Worm (Caenorhabditis elegans) whole organism, mixed stage, embryonic: Measurements from ENCODE around the gene D2096.13.

Experiments used
- M03D4.4 ChIP-seq: sonication (generic microtip); optimal IDR thresholded peaks from 2 replicates; lab custom pipeline; 2017; ENCODE audit warnings: mild to moderate bottlenecking, missing genetic modification characterization, missing compliant biosample characterization
- bed-3 ChIP-seq: fragments of 200-800 bp; sonication (Bioruptor generic); optimal IDR thresholded peaks from 3 replicates; lab custom pipeline; 2018; ENCODE audit warnings: mild to moderate bottlenecking, missing genetic modification characterization, moderate library complexity, missing compliant biosample characterization
- blmp-1 ChIP-seq: fragments of 150-350 bp; optimal IDR thresholded peaks from 2 replicates; lab custom pipeline; 2014; ENCODE audit warnings: missing biosample characterization, missing genetic modification characterization
- ceh-39 ChIP-seq: fragments of 150-350 bp; optimal IDR thresholded peaks from 2 replicates; lab custom pipeline; 2014; ENCODE audit warnings: missing biosample characterization, missing genetic modification characterization
- ceh-43 ChIP-seq: fragments of 200-800 bp; sonication (Bioruptor generic); optimal IDR thresholded peaks from 2 replicates; lab custom pipeline; 2018; ENCODE audit warnings: mild to moderate bottlenecking, missing genetic modification characterization, moderate library complexity, missing compliant biosample characterization
- ceh-83 ChIP-seq: fragments of 200-800 bp; sonication (Bioruptor generic); optimal IDR thresholded peaks from 2 replicates; lab custom pipeline; 2018; ENCODE audit warnings: mild to moderate bottlenecking, missing genetic modification characterization, missing compliant biosample characterization
- ces-1 ChIP-seq: fragments of 150-350 bp; optimal IDR thresholded peaks from 2 replicates; lab custom pipeline; 2014; ENCODE audit warnings: missing biosample characterization, missing genetic modification reagents, missing genetic modification characterization
- cnd-1 ChIP-seq: fragments of 200-800 bp; sonication (Bioruptor generic); optimal IDR thresholded peaks from 2 replicates; lab custom pipeline; 2018; ENCODE audit warnings: mild to moderate bottlenecking, missing genetic modification characterization, missing compliant biosample characterization
- elt-1 ChIP-seq: sonication (generic microtip); optimal IDR thresholded peaks from 2 replicates; lab custom pipeline; 2017; ENCODE audit warnings: missing genetic modification characterization, mild to moderate bottlenecking, missing compliant biosample characterization, antibody characterized with exemption, moderate library complexity, borderline replicate concordance; ENCODE audit not compliant: insufficient read depth
- elt-3 ChIP-seq: fragments of 150-350 bp; optimal IDR thresholded peaks from 2 replicates; lab custom pipeline; 2014; ENCODE audit warnings: missing biosample characterization, missing genetic modification characterization
- flh-1 ChIP-seq: fragments of 200-800 bp; sonication (Bioruptor generic); optimal IDR thresholded peaks from 2 replicates; lab custom pipeline; 2018; ENCODE audit warnings: mild to moderate bottlenecking, missing genetic modification characterization, moderate library complexity, missing compliant biosample characterization
- ham-2 ChIP-seq: fragments of 200-800 bp; sonication (Bioruptor generic); optimal IDR thresholded peaks from 2 replicates; lab custom pipeline; 2018; ENCODE audit warnings: mild to moderate bottlenecking, missing genetic modification characterization, missing compliant biosample characterization
- hlh-1 ChIP-seq: fragments of 150-350 bp; optimal IDR thresholded peaks from 2 replicates; lab custom pipeline; 2014; ENCODE audit warnings: missing biosample characterization, missing genetic modification reagents, missing genetic modification characterization
- lin-13 ChIP-seq: fragments of 150-350 bp; optimal IDR thresholded peaks from 2 replicates; lab custom pipeline; 2014; ENCODE audit warnings: missing biosample characterization, missing genetic modification characterization
- lin-32 ChIP-seq: fragments of 200-800 bp; sonication (Bioruptor generic); optimal IDR thresholded peaks from 2 replicates; lab custom pipeline; 2018; ENCODE audit warnings: mild to moderate bottlenecking, missing genetic modification characterization, missing compliant biosample characterization
- lsy-2 ChIP-seq: fragments of 150-350 bp; optimal IDR thresholded peaks from 2 replicates; lab custom pipeline; 2014; ENCODE audit warnings: missing biosample characterization, missing genetic modification characterization
- mab-5 ChIP-seq: fragments of 150-350 bp; optimal IDR thresholded peaks from 2 replicates; lab custom pipeline; 2014; ENCODE audit warnings: missing biosample characterization, missing genetic modification characterization
- mep-1 ChIP-seq: fragments of 150-350 bp; optimal IDR thresholded peaks from 2 replicates; lab custom pipeline; 2017; ENCODE audit warnings: missing biosample characterization, missing genetic modification reagents, missing genetic modification characterization, inconsistent platforms
- mls-2 ChIP-seq: sonication (generic microtip); optimal IDR thresholded peaks from 2 replicates; lab custom pipeline; 2016; ENCODE audit warnings: mild to moderate bottlenecking, missing genetic modification characterization, moderate library complexity, missing compliant biosample characterization
- nhr-12 ChIP-seq: fragments of 150-350 bp; optimal IDR thresholded peaks from 2 replicates; lab custom pipeline; 2014; ENCODE audit warnings: missing biosample characterization, missing genetic modification characterization
- nhr-2 ChIP-seq: fragments of 150-350 bp; optimal IDR thresholded peaks from 2 replicates; lab custom pipeline; 2014; ENCODE audit warnings: missing biosample characterization, missing genetic modification characterization
- nhr-237 ChIP-seq: fragments of 150-350 bp; optimal IDR thresholded peaks from 2 replicates; lab custom pipeline; 2014; ENCODE audit warnings: missing biosample characterization, missing genetic modification characterization
- nhr-28 ChIP-seq: fragments of 150-350 bp; optimal IDR thresholded peaks from 2 replicates; lab custom pipeline; 2014; ENCODE audit warnings: missing biosample characterization, missing genetic modification characterization
- nhr-76 ChIP-seq: sonication (generic microtip); optimal IDR thresholded peaks from 2 replicates; lab custom pipeline; 2017; ENCODE audit warnings: missing biosample characterization, missing genetic modification characterization
- pha-4 ChIP-seq: fragments of 150-350 bp; optimal IDR thresholded peaks from 2 replicates; lab custom pipeline; 2018; ENCODE audit warnings: missing biosample characterization, missing genetic modification reagents, missing genetic modification characterization
- sem-2 ChIP-seq: fragments of 200-800 bp; sonication (Bioruptor generic); optimal IDR thresholded peaks from 2 replicates; lab custom pipeline; 2018; ENCODE audit warnings: mild to moderate bottlenecking, missing genetic modification characterization, missing compliant biosample characterization
- snpc-4 ChIP-seq: fragments of 150-350 bp; optimal IDR thresholded peaks from 2 replicates; lab custom pipeline; 2014; ENCODE audit warnings: missing biosample characterization, missing genetic modification characterization
- sptf-1 ChIP-seq: sonication (generic microtip); optimal IDR thresholded peaks from 2 replicates; lab custom pipeline; 2017; ENCODE audit warnings: mild to moderate bottlenecking, missing genetic modification characterization, moderate library complexity, missing compliant biosample characterization
- tbx-8 ChIP-seq: fragments of 200-800 bp; sonication (Bioruptor generic); optimal IDR thresholded peaks from 2 replicates; lab custom pipeline; 2018; ENCODE audit warnings: mild to moderate bottlenecking, missing genetic modification characterization, moderate library complexity, missing compliant biosample characterization
- unc-120 ChIP-seq: sonication (generic microtip); optimal IDR thresholded peaks from 2 replicates; lab custom pipeline; 2017; ENCODE audit warnings: missing genetic modification characterization, missing compliant biosample characterization; ENCODE audit not compliant: poor library complexity, severe bottlenecking
- unc-39 ChIP-seq: fragments of 150-350 bp; optimal IDR thresholded peaks from 2 replicates; lab custom pipeline; 2014; ENCODE audit warnings: missing biosample characterization, missing genetic modification characterization
- unc-62 ChIP-seq: fragments of 150-350 bp; optimal IDR thresholded peaks from 2 replicates; lab custom pipeline; 2014; ENCODE audit warnings: missing biosample characterization, missing genetic modification reagents, missing genetic modification characterization
- zip-8 ChIP-seq: fragments of 150-350 bp; optimal IDR thresholded peaks from 2 replicates; lab custom pipeline; 2014; ENCODE audit warnings: missing biosample characterization, missing genetic modification characterization

D2096.13 gene

DNA sequence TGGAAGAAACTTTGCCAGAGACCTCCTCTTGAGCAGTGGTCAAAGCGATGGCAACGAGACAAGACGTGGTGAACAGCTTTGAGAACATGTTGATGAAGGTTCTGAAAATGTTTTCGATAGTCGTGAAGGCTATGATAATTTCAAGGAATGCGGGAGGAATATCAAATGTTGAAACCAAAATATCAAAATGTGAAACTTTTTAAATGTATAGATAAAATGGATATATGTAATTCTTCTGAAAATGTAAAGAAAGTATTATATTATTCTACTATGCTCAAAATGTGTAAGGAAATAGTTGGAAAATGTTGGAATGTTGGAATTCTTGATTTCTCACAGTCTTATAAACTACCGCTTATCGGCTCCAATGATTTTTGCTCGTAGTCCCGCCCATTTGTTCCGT, 10.7 kb upstream of the D2096.13 start, which contains the start of gene D2096.6:
TSS of gene D2096.6 (minus strand) at position 101 of the 400 bp plus-strand sequence.
- no peak for TF ChIP-seq mep-1 (tag; lab: Kevin White, UChicago)
- no peak for TF ChIP-seq unc-120 (tag; lab: Kevin White, UChicago)
- TF ChIP-seq cnd-1 (tag; lab: Kevin White, UChicago): no peak
- TF ChIP-seq tbx-8 (GFP tag; lab: Kevin White, UChicago): no peak
- TF ChIP-seq elt-1 (tag; lab: Kevin White, UChicago): no peak
- TF ChIP-seq nhr-76 (tag; lab: Kevin White, UChicago): no peak
- no peak for TF ChIP-seq snpc-4 (tag; lab: Kevin White, UChicago)
- TF ChIP-seq blmp-1 (tag; lab: Kevin White, UChicago): no peak
- TF ChIP-seq nhr-28 (tag; lab: Kevin White, UChicago): no peak
- TF ChIP-seq ces-1: no peak
- TF ChIP-seq lin-32 (GFP tag; lab: Kevin White, UChicago): no peak
- no peak for TF ChIP-seq mls-2 (tag; lab: Kevin White, UChicago)
- TF ChIP-seq ceh-39 (tag; lab: Kevin White, UChicago): no peak
- TF ChIP-seq nhr-2: no peak
- TF ChIP-seq ham-2 (GFP tag; lab: Kevin White, UChicago): no peak
- TF ChIP-seq ceh-83 (GFP tag; lab: Kevin White, UChicago): no peak
- TF ChIP-seq unc-62: no peak
- no peak for TF ChIP-seq ceh-43 (GFP tag; lab: Kevin White, UChicago)
- no peak for TF ChIP-seq flh-1
- TF ChIP-seq M03D4.4 (tag; lab: Kevin White, UChicago): no peak
- TF ChIP-seq, all 35 proteins: peak for 0

DNA sequence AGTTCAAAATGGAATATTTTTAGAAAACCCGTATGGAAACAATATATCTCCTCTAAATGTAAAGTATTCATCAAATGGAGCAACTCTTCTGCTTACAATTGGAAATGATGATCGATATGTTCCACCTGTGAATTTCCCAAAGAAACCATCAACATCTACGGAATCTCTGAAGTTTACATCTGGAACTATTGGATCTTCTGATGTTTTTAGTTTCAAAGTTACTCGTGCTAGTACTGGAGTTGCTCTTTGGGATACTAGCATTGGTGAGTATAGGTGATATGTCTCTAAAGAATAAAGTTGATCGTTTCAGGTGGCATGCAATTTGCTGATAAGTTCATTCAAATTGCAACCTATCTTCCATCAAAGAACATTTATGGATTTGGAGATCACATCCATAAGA, 9.5 kb upstream of the D2096.13 start:
- TF ChIP-seq mls-2 (tag; lab: Kevin White, UChicago) (no peak), hlh-1 (tag; lab: Kevin White, UChicago) (no peak), elt-1 (tag; lab: Kevin White, UChicago) (no peak), nhr-76 (tag; lab: Kevin White, UChicago) (no peak), mep-1 (tag; lab: Kevin White, UChicago) (no peak), unc-120 (tag; lab: Kevin White, UChicago) (no peak), flh-1 (no peak), unc-39 (no peak), mab-5 (no peak)

DNA sequence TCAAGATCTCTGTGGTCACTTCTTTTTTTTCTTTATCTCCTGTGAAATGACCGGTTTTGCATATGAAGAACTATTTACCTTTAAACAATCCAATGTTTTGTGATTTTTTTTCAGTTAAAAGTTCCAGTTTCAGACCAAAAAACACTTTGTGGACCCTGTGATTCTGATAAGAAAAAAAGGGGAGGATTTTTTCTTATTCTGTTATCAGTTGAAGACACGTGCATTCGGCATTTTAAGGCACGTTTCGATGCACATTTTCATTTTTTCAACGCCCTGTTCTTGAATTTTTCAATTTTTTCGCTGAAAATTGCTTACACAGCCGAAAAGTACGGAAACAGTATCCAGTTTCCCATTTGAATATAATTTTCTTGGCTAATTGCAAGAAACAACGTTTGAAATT, 7.9 kb upstream of the D2096.13 start, which contains the start of gene aagr-1:
TSS of gene aagr-1 (plus strand) at position 227 of the 400 bp plus-strand sequence.
- TF ChIP-seq M03D4.4 (tag; lab: Kevin White, UChicago) (no peak), unc-62 (no peak), mep-1 (tag; lab: Kevin White, UChicago) (no peak), unc-120 (tag; lab: Kevin White, UChicago) (no peak), zip-8 (no peak), nhr-28 (tag; lab: Kevin White, UChicago) (no peak), elt-3 (tag; lab: Kevin White, UChicago) (no peak), ham-2 (GFP tag; lab: Kevin White, UChicago) (no peak), sem-2 (GFP tag; lab: Kevin White, UChicago) (no peak), nhr-237 (tag; lab: Kevin White, UChicago) (no peak), lin-32 (GFP tag; lab: Kevin White, UChicago) (no peak), lsy-2 (tag; lab: Kevin White, UChicago) (no peak), sptf-1 (tag; lab: Kevin White, UChicago) (no peak), unc-39 (no peak), pha-4 (tag; lab: Kevin White, UChicago) (no peak), cnd-1 (tag; lab: Kevin White, UChicago) (no peak)

DNA sequence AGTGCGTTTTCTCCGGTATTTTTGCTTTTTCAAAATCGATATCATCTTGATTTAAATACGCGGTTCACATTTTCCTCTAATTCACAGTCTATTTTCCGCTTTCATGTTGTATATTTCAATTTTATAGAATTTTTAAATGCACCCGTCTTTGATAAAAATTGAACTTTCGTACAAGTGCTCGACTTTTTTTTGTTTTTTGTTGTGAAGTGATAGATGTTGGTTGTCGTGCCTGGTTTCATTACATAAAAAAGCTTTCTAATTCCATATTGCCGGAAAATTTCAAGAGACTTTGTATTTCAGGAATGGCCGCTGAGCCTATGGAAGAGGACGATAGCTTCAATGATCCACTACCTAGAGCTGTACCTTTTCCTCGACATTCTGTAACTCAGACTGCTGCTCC, 4.8 kb upstream of the D2096.13 start, which contains the start of gene D2096.12:
TSS of gene D2096.12 (plus strand) at position 301 of the 400 bp plus-strand sequence.
- TF ChIP-seq lin-32 (GFP tag; lab: Kevin White, UChicago) (no peak), M03D4.4 (tag; lab: Kevin White, UChicago) (no peak), lin-13 (tag; lab: Kevin White, UChicago) (no peak)

DNA sequence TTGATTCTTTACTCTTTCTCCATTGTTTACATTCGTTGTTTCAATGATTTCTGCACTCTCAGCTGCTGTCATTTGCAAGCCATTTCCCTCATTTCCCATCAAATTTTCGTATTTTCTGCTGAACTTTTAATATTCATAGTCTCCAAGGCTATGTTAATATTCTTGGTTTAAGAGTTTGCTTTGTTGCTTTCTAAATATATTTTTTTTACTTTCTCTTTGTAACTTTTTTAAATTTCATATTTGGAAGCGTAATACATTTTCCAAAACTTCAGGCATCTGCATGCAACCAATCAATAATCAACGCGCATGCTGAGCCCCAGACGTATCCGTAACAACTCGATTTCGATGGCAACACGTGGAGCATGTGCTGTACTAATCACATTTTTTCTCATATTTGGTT, 2.4 kb upstream of the D2096.13 start, which contains the start of gene sqv-1:
TSS of gene sqv-1 (plus strand) at position 301 of the 400 bp plus-strand sequence.
- TF ChIP-seq nhr-2: no peak
- TF ChIP-seq ceh-39 (tag; lab: Kevin White, UChicago): no peak
- TF ChIP-seq nhr-28 (tag; lab: Kevin White, UChicago): no peak
- TF ChIP-seq flh-1: no peak
- no peak for TF ChIP-seq bed-3 (GFP tag; lab: Kevin White, UChicago)
- no peak for TF ChIP-seq mab-5
- TF ChIP-seq lsy-2 (tag; lab: Kevin White, UChicago): no peak
- TF ChIP-seq mls-2 (tag; lab: Kevin White, UChicago): no peak
- no peak for TF ChIP-seq unc-62
- TF ChIP-seq tbx-8 (GFP tag; lab: Kevin White, UChicago): no peak
- no peak for TF ChIP-seq unc-120 (tag; lab: Kevin White, UChicago)
- TF ChIP-seq hlh-1 (tag; lab: Kevin White, UChicago): no peak
- no peak for TF ChIP-seq elt-3 (tag; lab: Kevin White, UChicago)
- no peak for TF ChIP-seq ceh-43 (GFP tag; lab: Kevin White, UChicago)
- TF ChIP-seq sptf-1 (tag; lab: Kevin White, UChicago): no peak
- TF ChIP-seq nhr-76 (tag; lab: Kevin White, UChicago): no peak
- TF ChIP-seq zip-8: no peak
- TF ChIP-seq mep-1 (tag; lab: Kevin White, UChicago): no peak
- TF ChIP-seq pha-4 (tag; lab: Kevin White, UChicago): no peak
- TF ChIP-seq nhr-12: no peak
- TF ChIP-seq, all 35 proteins: peak for 0
